Worm (Caenorhabditis elegans) whole organism, midembryonic: ENCODE measurements around the gene Y58A7A.5.

Experiments
- cog-1 ChIP-seq: sonication (generic microtip); optimal IDR thresholded peaks from 2 replicates; lab custom pipeline; 2016; ENCODE audit warnings: missing genetic modification characterization, missing compliant biosample characterization
- flt-1 ChIP-seq: fragments of 200-800 bp; sonication (Bioruptor generic); IDR thresholded peaks from 2 replicates; pipeline ENCODE4 v1.3.6; 2022; ENCODE audit warnings: missing genetic modification characterization, missing compliant biosample characterization
- tab-1 ChIP-seq: fragments of 200-800 bp; sonication (Bioruptor generic); IDR thresholded peaks from 2 replicates; pipeline ENCODE4 v1.3.6; 2022; ENCODE audit warnings: missing genetic modification characterization, missing compliant biosample characterization
- ztf-29 ChIP-seq: fragments of 200-800 bp; sonication (Bioruptor generic); IDR thresholded peaks from 2 replicates; pipeline ENCODE4 v1.3.6; 2022; ENCODE audit warnings: missing genetic modification reagents, missing genetic modification characterization, missing compliant biosample characterization

DNA sequence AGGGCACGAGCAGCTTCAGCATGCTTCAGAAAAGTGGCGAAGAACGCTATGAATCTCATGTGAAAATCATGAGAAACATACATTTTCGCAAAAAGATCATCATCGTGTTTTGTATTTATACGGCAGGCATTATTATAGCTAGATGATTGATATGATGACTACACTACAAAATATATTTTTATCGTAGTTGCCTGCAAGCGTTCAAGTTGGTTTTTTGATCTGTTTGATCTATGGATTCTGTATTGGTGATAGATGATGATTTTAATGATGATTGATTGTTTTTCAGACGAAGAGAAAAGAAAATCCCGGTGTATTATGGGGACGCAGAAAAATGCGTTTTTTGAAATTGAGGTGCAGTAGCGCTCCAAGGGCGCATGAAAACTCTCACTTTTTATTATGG, 23.9 kb upstream of the Y58A7A.5 start, which contains the start of gene ugt-63:
- TF ChIP-seq flt-1 (GFP tag; lab: Robert Waterston, UW) (no peak), tab-1 (GFP tag; lab: Robert Waterston, UW) (no peak), ztf-29 (GFP tag; lab: Robert Waterston, UW) (no peak), cog-1 (no peak)
